Worm (Caenorhabditis elegans) whole organism, L1 larva: ENCODE results near the gene eif-2Bepsilon.

ENCODE experiments used
- C04F5.9 ChIP-seq: sonication (generic microtip); optimal IDR thresholded peaks from 2 replicates; lab custom pipeline; 2016; ENCODE audit warnings: missing genetic modification characterization, missing compliant biosample characterization
- C16A3.4 ChIP-seq: fragments of 150-350 bp; optimal IDR thresholded peaks from 2 replicates; lab custom pipeline; 2014; ENCODE audit warnings: missing biosample characterization, missing genetic modification characterization
- aha-1 ChIP-seq: fragments of 150-350 bp; optimal IDR thresholded peaks from 2 replicates; lab custom pipeline; 2014; ENCODE audit warnings: missing biosample characterization, missing genetic modification characterization
- alr-1 ChIP-seq: fragments of 200-800 bp; sonication (Bioruptor generic); optimal IDR thresholded peaks from 2 replicates; lab custom pipeline; 2018; ENCODE audit warnings: borderline replicate concordance, mild to moderate bottlenecking, missing genetic modification characterization, missing compliant biosample characterization
- ama-1 ChIP-seq: fragments of 150-350 bp; optimal IDR thresholded peaks from 2 replicates; lab custom pipeline; 2014
- ceh-63 ChIP-seq: fragments of 200-800 bp; sonication (Bioruptor generic); optimal IDR thresholded peaks from 2 replicates; lab custom pipeline; 2018; ENCODE audit warnings: mild to moderate bottlenecking, missing genetic modification characterization, missing compliant biosample characterization
- ceh-8 ChIP-seq: fragments of 200-800 bp; sonication (Bioruptor generic); optimal IDR thresholded peaks from 2 replicates; lab custom pipeline; 2018; ENCODE audit warnings: mild to moderate bottlenecking, missing genetic modification characterization, moderate library complexity, missing compliant biosample characterization
- ceh-82 ChIP-seq, 3 experiments: fragments of 150-350 bp in 1 of 3; sonication (generic microtip) in 2 of 3; optimal IDR thresholded peaks; 2 replicates each; lab custom pipeline; 2014 to 2017; ENCODE audit warnings: missing biosample characterization in 3 of 3, missing genetic modification characterization in 3 of 3
- ceh-88 ChIP-seq: fragments of 200-800 bp; sonication (Bioruptor generic); IDR thresholded peaks from 2 replicates; pipeline ENCODE4 v1.3.6; 2022; ENCODE audit warnings: missing genetic modification characterization, missing compliant biosample characterization
- ceh-90 ChIP-seq: sonication (generic microtip); optimal IDR thresholded peaks from 2 replicates; lab custom pipeline; 2016; ENCODE audit warnings: missing genetic modification characterization, missing compliant biosample characterization
- dsc-1 ChIP-seq: sonication (generic microtip); optimal IDR thresholded peaks from 2 replicates; lab custom pipeline; 2016; ENCODE audit warnings: mild to moderate bottlenecking, missing genetic modification characterization, missing compliant biosample characterization
- efl-3 ChIP-seq: fragments of 200-800 bp; sonication (Bioruptor generic); optimal IDR thresholded peaks from 2 replicates; lab custom pipeline; 2018; ENCODE audit warnings: mild to moderate bottlenecking, missing genetic modification characterization, missing compliant biosample characterization
- egl-13 ChIP-seq: sonication (generic microtip); optimal IDR thresholded peaks from 2 replicates; lab custom pipeline; 2016; ENCODE audit warnings: missing genotype, missing genetic modification reagents, missing genetic modification characterization, missing compliant biosample characterization
- elt-2 ChIP-seq: sonication (generic microtip); optimal IDR thresholded peaks from 2 replicates; lab custom pipeline; 2016; ENCODE audit warnings: missing genetic modification characterization, mild to moderate bottlenecking, inconsistent platforms, missing compliant biosample characterization, missing genetic modification reagents
- fkh-10 ChIP-seq: sonication (generic microtip); optimal IDR thresholded peaks from 2 replicates; lab custom pipeline; 2017; ENCODE audit warnings: missing biosample characterization, missing genetic modification reagents, missing genetic modification characterization
- fkh-8 ChIP-seq: sonication (generic microtip); optimal IDR thresholded peaks from 2 replicates; lab custom pipeline; 2016; ENCODE audit warnings: mild to moderate bottlenecking, missing genetic modification characterization, missing compliant biosample characterization
- grh-1 ChIP-seq: fragments of 200-800 bp; sonication (Bioruptor generic); IDR thresholded peaks from 2 replicates; pipeline ENCODE4 v1.3.6; 2022; ENCODE audit warnings: missing genetic modification reagents, missing genetic modification characterization, missing compliant biosample characterization
- hlh-17 ChIP-seq: fragments of 200-800 bp; sonication (Bioruptor generic); optimal IDR thresholded peaks from 2 replicates; lab custom pipeline; 2018; ENCODE audit warnings: missing genetic modification characterization, mild to moderate bottlenecking, missing compliant biosample characterization, moderate library complexity, borderline replicate concordance
- jun-1 ChIP-seq: fragments of 150-350 bp; optimal IDR thresholded peaks from 2 replicates; lab custom pipeline; 2014; ENCODE audit warnings: missing biosample characterization, missing genetic modification reagents, missing genetic modification characterization
- lin-14 ChIP-seq: fragments of 200-800 bp; sonication (Bioruptor generic); optimal IDR thresholded peaks from 2 replicates; lab custom pipeline; 2018; ENCODE audit warnings: mild to moderate bottlenecking, missing genetic modification characterization, moderate library complexity, missing compliant biosample characterization
- lin-15B ChIP-seq: fragments of 150-350 bp; sonication (generic microtip); optimal IDR thresholded peaks from 3 replicates; lab custom pipeline; 2014; ENCODE audit warnings: missing biosample characterization, missing genetic modification characterization
- lin-35 ChIP-seq, 2 experiments: fragments of 150-350 bp; optimal IDR thresholded peaks; 2 replicates each; lab custom pipeline; 2014; ENCODE audit warnings: missing biosample characterization in 2 of 2, missing genetic modification characterization in 2 of 2, missing genetic modification reagents in 2 of 2
- lin-39 ChIP-seq: fragments of 150-350 bp; optimal IDR thresholded peaks from 2 replicates; lab custom pipeline; 2014; ENCODE audit warnings: missing biosample characterization, missing genetic modification reagents, missing genetic modification characterization
- lir-3 ChIP-seq: sonication (generic microtip); optimal IDR thresholded peaks from 2 replicates; lab custom pipeline; 2016; ENCODE audit warnings: mild to moderate bottlenecking, missing genetic modification characterization, moderate library complexity, missing compliant biosample characterization; ENCODE audit not compliant: poor library complexity
- mab-9 ChIP-seq: fragments of 200-800 bp; sonication (Bioruptor generic); IDR thresholded peaks from 2 replicates; pipeline ENCODE4 v1.3.6; 2022; ENCODE audit warnings: missing genetic modification reagents, missing genetic modification characterization, missing compliant biosample characterization
- mdl-1 ChIP-seq, 2 experiments: fragments of 150-350 bp; optimal IDR thresholded peaks; 2 replicates each; lab custom pipeline; 2014 to 2017; ENCODE audit warnings: missing biosample characterization in 2 of 2, missing genetic modification characterization in 2 of 2, inconsistent platforms in 1 of 2
- mef-2 ChIP-seq: fragments of 150-350 bp; optimal IDR thresholded peaks from 2 replicates; lab custom pipeline; 2014; ENCODE audit warnings: missing biosample characterization, missing genetic modification characterization
- mep-1 ChIP-seq: fragments of 150-350 bp; optimal IDR thresholded peaks from 2 replicates; lab custom pipeline; 2014; ENCODE audit warnings: missing biosample characterization, missing genetic modification characterization
- nhr-12 ChIP-seq: sonication (generic microtip); optimal IDR thresholded peaks from 2 replicates; lab custom pipeline; 2017; ENCODE audit warnings: missing biosample characterization, missing genetic modification characterization
- nhr-19 ChIP-seq: fragments of 200-800 bp; sonication (Bioruptor generic); conservative IDR thresholded peaks from 2 replicates; pipeline ENCODE4 v1.3.6; 2022; ENCODE audit warnings: missing genetic modification characterization, missing compliant biosample characterization
- nhr-20 ChIP-seq: sonication (generic microtip); optimal IDR thresholded peaks from 2 replicates; lab custom pipeline; 2016; ENCODE audit warnings: mild to moderate bottlenecking, missing genetic modification characterization, missing compliant biosample characterization
- nhr-237 ChIP-seq: fragments of 150-350 bp; optimal IDR thresholded peaks from 2 replicates; lab custom pipeline; 2014; ENCODE audit warnings: missing biosample characterization, missing genetic modification characterization
- nhr-76 ChIP-seq: sonication (generic microtip); optimal IDR thresholded peaks from 2 replicates; lab custom pipeline; 2017; ENCODE audit warnings: missing biosample characterization, missing genetic modification characterization
- nhr-77 ChIP-seq: fragments of 150-350 bp; optimal IDR thresholded peaks from 2 replicates; lab custom pipeline; 2014; ENCODE audit warnings: missing biosample characterization, missing genetic modification characterization
- nhr-84 ChIP-seq: sonication (generic microtip); optimal IDR thresholded peaks from 2 replicates; lab custom pipeline; 2017; ENCODE audit warnings: missing biosample characterization, missing genetic modification characterization
- nhr-85 ChIP-seq: sonication (generic microtip); peaks from one replicate; lab custom pipeline; 2016; ENCODE audit warnings: missing genetic modification characterization, inconsistent platforms, missing compliant biosample characterization
- nhr-90 ChIP-seq: sonication (generic microtip); optimal IDR thresholded peaks from 2 replicates; lab custom pipeline; 2016; ENCODE audit warnings: mild to moderate bottlenecking, missing genetic modification characterization, missing compliant biosample characterization; ENCODE audit not compliant: poor library complexity
- pag-3 ChIP-seq: sonication (generic microtip); optimal IDR thresholded peaks from 2 replicates; lab custom pipeline; 2017; ENCODE audit warnings: missing genetic modification characterization, mild to moderate bottlenecking, missing compliant biosample characterization, antibody characterized with exemption, borderline replicate concordance; ENCODE audit not compliant: insufficient read depth
- pax-3 ChIP-seq: fragments of 200-800 bp; sonication (Bioruptor generic); optimal IDR thresholded peaks from 2 replicates; lab custom pipeline; 2018; ENCODE audit warnings: mild to moderate bottlenecking, missing genetic modification characterization, moderate library complexity, missing compliant biosample characterization
- rnt-1 ChIP-seq: sonication (generic microtip); optimal IDR thresholded peaks from 2 replicates; lab custom pipeline; 2016; ENCODE audit warnings: mild to moderate bottlenecking, missing genetic modification characterization, moderate library complexity, missing compliant biosample characterization
- skn-1 ChIP-seq: fragments of 150-350 bp; optimal IDR thresholded peaks from 2 replicates; lab custom pipeline; 2014; ENCODE audit warnings: missing biosample characterization, missing genetic modification characterization
- sox-4 ChIP-seq: sonication (generic microtip); optimal IDR thresholded peaks from 2 replicates; lab custom pipeline; 2016; ENCODE audit warnings: missing genetic modification characterization, missing compliant biosample characterization
- sptf-1 ChIP-seq: fragments of 150-350 bp; optimal IDR thresholded peaks from 2 replicates; lab custom pipeline; 2014; ENCODE audit warnings: missing biosample characterization, missing genetic modification characterization
- swsn-7 ChIP-seq: sonication (generic microtip); optimal IDR thresholded peaks from 2 replicates; lab custom pipeline; 2016; ENCODE audit warnings: missing genetic modification characterization, missing compliant biosample characterization
- tbx-2 ChIP-seq: sonication (generic microtip); optimal IDR thresholded peaks from 2 replicates; lab custom pipeline; 2016; ENCODE audit warnings: missing genetic modification characterization, missing compliant biosample characterization
- tlp-1 ChIP-seq: fragments of 150-350 bp; optimal IDR thresholded peaks from 2 replicates; lab custom pipeline; 2014; ENCODE audit warnings: missing biosample characterization, missing genetic modification characterization
- unc-30 ChIP-seq: sonication (generic microtip); optimal IDR thresholded peaks from 2 replicates; lab custom pipeline; 2017; ENCODE audit warnings: missing biosample characterization, missing genetic modification characterization
- unc-62 ChIP-seq: fragments of 150-350 bp; optimal IDR thresholded peaks from 2 replicates; lab custom pipeline; 2014; ENCODE audit warnings: missing biosample characterization, missing genetic modification reagents, missing genetic modification characterization
- unc-86 ChIP-seq: sonication (generic microtip); optimal IDR thresholded peaks from 2 replicates; lab custom pipeline; 2016; ENCODE audit warnings: missing genetic modification characterization, missing compliant biosample characterization
- unc-98 ChIP-seq: fragments of 200-800 bp; sonication (Bioruptor generic); IDR thresholded peaks from 2 replicates; pipeline ENCODE4 v1.3.6; 2022; ENCODE audit warnings: missing genetic modification characterization, missing compliant biosample characterization
- vab-15 ChIP-seq: sonication (generic microtip); optimal IDR thresholded peaks from 2 replicates; lab custom pipeline; 2017; ENCODE audit warnings: missing genotype, mild to moderate bottlenecking, missing genetic modification characterization, missing compliant biosample characterization
- xbp-1 ChIP-seq: sonication (generic microtip); optimal IDR thresholded peaks from 2 replicates; lab custom pipeline; 2016; ENCODE audit warnings: missing genetic modification characterization, missing compliant biosample characterization
- zip-4 ChIP-seq: fragments of 200-800 bp; sonication (Bioruptor generic); optimal IDR thresholded peaks from 2 replicates; lab custom pipeline; 2018; ENCODE audit warnings: mild to moderate bottlenecking, missing genetic modification characterization, moderate library complexity, missing compliant biosample characterization
- ztf-4 ChIP-seq: fragments of 150-350 bp; optimal IDR thresholded peaks from 2 replicates; lab custom pipeline; 2014; ENCODE audit warnings: missing biosample characterization, missing genetic modification characterization

The eif-2Bepsilon gene

DNA sequence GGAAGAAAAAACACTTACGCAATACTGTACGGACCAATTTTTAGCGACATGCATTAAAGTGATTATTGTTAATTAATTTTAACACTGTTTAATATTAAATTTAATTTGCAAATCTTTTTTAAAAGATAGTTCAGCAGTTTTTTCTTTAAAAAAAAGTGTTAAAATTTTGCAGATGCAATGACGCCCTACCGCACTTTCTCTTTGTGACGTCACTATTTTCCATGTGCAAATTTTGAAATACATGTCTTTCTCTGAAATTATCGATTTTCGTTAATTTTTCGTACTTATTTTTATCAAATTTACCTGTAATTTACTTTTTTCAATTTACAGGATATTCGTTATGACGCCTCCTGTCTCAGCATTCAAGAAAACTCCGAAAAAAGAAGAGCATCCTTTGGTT, at the start of gene eif-2Bepsilon, which contains the start of gene piga-1:
eif-2Bepsilon (plus strand) TSS at position 331 of the 400 bp plus-strand sequence.
piga-1 (minus strand) TSS at position 174 of the 400 bp plus-strand sequence.
- peak; percentile 16 for TF ChIP-seq swsn-7
- TF ChIP-seq lin-35 (GFP tag; optimal IDR thresholded peaks at IDR 0.05; lab: Kevin White, UChicago): peak; percentile 47 to 55
- TF ChIP-seq lir-3: no peak
- TF ChIP-seq nhr-85: no peak
- TF ChIP-seq skn-1: peak; percentile 59
- TF ChIP-seq elt-2 (tag; lab: Kevin White, UChicago): no peak
- TF ChIP-seq mdl-1 (tag; optimal IDR thresholded peaks at IDR 0.05; lab: Kevin White, UChicago): no peak
- no peak for TF ChIP-seq ztf-4 (tag; lab: Kevin White, UChicago)
- TF ChIP-seq fkh-10 (GFP tag; lab: Kevin White, UChicago): no peak
- no peak for TF ChIP-seq mef-2
- no peak for TF ChIP-seq ceh-63 (GFP tag; lab: Kevin White, UChicago)
- no peak for TF ChIP-seq nhr-237 (tag; lab: Kevin White, UChicago)
- TF ChIP-seq ceh-88: no peak
- TF ChIP-seq egl-13 (tag; lab: Kevin White, UChicago): no peak
- peak; percentile 46 for TF ChIP-seq C16A3.4 (tag; lab: Kevin White, UChicago)
- TF ChIP-seq mab-9: no peak
- TF ChIP-seq zip-4: no peak
- no peak for TF ChIP-seq sptf-1
- TF ChIP-seq mep-1 (tag; lab: Kevin White, UChicago): peak; percentile 72
- TF ChIP-seq xbp-1 (tag; lab: Kevin White, UChicago): peak; percentile 69
- no peak for TF ChIP-seq fkh-8
- TF ChIP-seq hlh-17 (GFP tag; lab: Kevin White, UChicago): no peak
- no peak for TF ChIP-seq ama-1 (lab: Kevin White, UChicago)
- no peak for TF ChIP-seq tbx-2
- TF ChIP-seq tlp-1: no peak
- peak; percentile 30 for TF ChIP-seq lin-15B (tag; lab: Kevin White, UChicago)
- no peak for TF ChIP-seq vab-15 (tag; lab: Kevin White, UChicago)
- TF ChIP-seq pag-3 (tag; lab: Kevin White, UChicago): no peak
- TF ChIP-seq jun-1 (tag; lab: Kevin White, UChicago): no peak
- TF ChIP-seq aha-1 (tag; lab: Kevin White, UChicago): no peak
- TF ChIP-seq ceh-8 (GFP tag; lab: Kevin White, UChicago): no peak
- peak; percentile 63 for TF ChIP-seq lin-14 (GFP tag; lab: Kevin White, UChicago)
- TF ChIP-seq alr-1: no peak
- TF ChIP-seq nhr-90: no peak
- TF ChIP-seq C04F5.9 (tag; lab: Kevin White, UChicago): no peak
- no peak for TF ChIP-seq nhr-77 (tag; lab: Kevin White, UChicago)
- no peak for TF ChIP-seq pax-3 (tag; lab: Kevin White, UChicago)
- no peak for TF ChIP-seq dsc-1 (tag; lab: Kevin White, UChicago)
- TF ChIP-seq sox-4 (tag; lab: Kevin White, UChicago): no peak
- TF ChIP-seq grh-1 (GFP tag; lab: Robert Waterston, UW): no peak
- TF ChIP-seq rnt-1 (tag; lab: Kevin White, UChicago): no peak
- TF ChIP-seq nhr-20 (tag; lab: Kevin White, UChicago): peak; percentile 33
- TF ChIP-seq efl-3 (GFP tag; lab: Kevin White, UChicago): no peak
- TF ChIP-seq nhr-76 (tag; lab: Kevin White, UChicago): no peak
- no peak for TF ChIP-seq nhr-12 (tag; lab: Kevin White, UChicago)
- TF ChIP-seq nhr-19: 0 out of 2 replicates have a peak, but pooled peaks have one; percentile 4
- no peak for TF ChIP-seq unc-62 (GFP tag; lab: Kevin White, UChicago)
- TF ChIP-seq unc-86 (tag; lab: Kevin White, UChicago): no peak
- peak in 2 of 3 experiments; percentile 11 to 41 for TF ChIP-seq ceh-82 (tag; optimal IDR thresholded peaks at IDR 0.05; lab: Kevin White, UChicago)
- no peak for TF ChIP-seq ceh-90
- no peak for TF ChIP-seq unc-98
- no peak for TF ChIP-seq lin-39
- no peak for TF ChIP-seq nhr-84 (tag; lab: Kevin White, UChicago)
- no peak for TF ChIP-seq unc-30 (tag; lab: Kevin White, UChicago)
